Worm (Caenorhabditis elegans) whole organism, L4 larva: Measurements from ENCODE around the gene F33H12.7.
A peak's percentile ranks its signal among the peaks of the same experiment; 100 is the strongest.

Experiments used
- F26F4.8 ChIP-seq: fragments of 200-800 bp; sonication (Bioruptor generic); conservative IDR thresholded peaks from 2 replicates; pipeline ENCODE4 v1.3.6; 2022; ENCODE audit warnings: missing genetic modification characterization, missing compliant biosample characterization
- F44E2.7 ChIP-seq: fragments of 200-800 bp; sonication (Bioruptor generic); IDR thresholded peaks from 2 replicates; pipeline ENCODE4 v2.1.2; 2022; ENCODE audit warnings: missing genetic modification characterization, missing compliant biosample characterization
- Y5F2A.4 ChIP-seq: fragments of 200-800 bp; sonication (Bioruptor generic); optimal IDR thresholded peaks from 2 replicates; lab custom pipeline; 2018; ENCODE audit warnings: mild to moderate bottlenecking, missing genetic modification characterization, missing compliant biosample characterization
- aha-1 ChIP-seq: fragments of 150-350 bp; peaks from one replicate; lab custom pipeline; 2014; ENCODE audit warnings: missing biosample characterization, missing genetic modification characterization
- ceh-20 ChIP-seq: fragments of 200-800 bp; sonication (Bioruptor generic); IDR thresholded peaks from 2 replicates; pipeline ENCODE4 v1.3.6; 2022; ENCODE audit warnings: missing genetic modification reagents, missing genetic modification characterization, missing compliant biosample characterization
- ceh-28 ChIP-seq: fragments of 150-350 bp; optimal IDR thresholded peaks from 2 replicates; lab custom pipeline; 2014; ENCODE audit warnings: missing biosample characterization, missing genetic modification reagents, missing genetic modification characterization
- ces-1 ChIP-seq: fragments of 150-350 bp; sonication (generic microtip); optimal IDR thresholded peaks from 4 replicates; lab custom pipeline; 2014; ENCODE audit warnings: missing biosample characterization, missing genetic modification reagents, missing genetic modification characterization
- daf-19 ChIP-seq: fragments of 200-800 bp; sonication (Bioruptor generic); conservative IDR thresholded peaks from 2 replicates; pipeline ENCODE4 v1.3.6; 2022; ENCODE audit warnings: missing genetic modification characterization, missing compliant biosample characterization
- daf-8 ChIP-seq: fragments of 200-800 bp; sonication (Bioruptor generic); IDR thresholded peaks from 2 replicates; pipeline ENCODE4 v1.3.6; 2022; ENCODE audit warnings: missing genetic modification characterization, missing compliant biosample characterization
- dmd-8 ChIP-seq: fragments of 200-800 bp; sonication (Bioruptor generic); IDR thresholded peaks from 2 replicates; pipeline ENCODE4 v1.3.6; 2022; ENCODE audit warnings: missing genetic modification characterization, missing compliant biosample characterization
- dmd-9 ChIP-seq: fragments of 200-800 bp; sonication (Bioruptor generic); IDR thresholded peaks from 2 replicates; pipeline ENCODE4 v1.3.6; 2022; ENCODE audit warnings: missing genetic modification reagents, missing genetic modification characterization, missing compliant biosample characterization
- dpl-1 ChIP-seq: fragments of 150-350 bp; optimal IDR thresholded peaks from 2 replicates; lab custom pipeline; 2014; ENCODE audit warnings: missing biosample characterization, missing genetic modification reagents, missing genetic modification characterization
- dve-1 ChIP-seq: sonication (generic microtip); optimal IDR thresholded peaks from 2 replicates; lab custom pipeline; 2017; ENCODE audit warnings: antibody characterized with exemption, mild to moderate bottlenecking, missing genetic modification characterization, missing compliant biosample characterization; ENCODE audit not compliant: insufficient read depth
- egl-43 ChIP-seq: fragments of 200-800 bp; sonication (Bioruptor generic); IDR thresholded peaks from 2 replicates; pipeline ENCODE4 v1.3.6; 2022; ENCODE audit warnings: missing genetic modification reagents, missing genetic modification characterization, missing compliant biosample characterization
- fkh-10 ChIP-seq: fragments of 150-350 bp; optimal IDR thresholded peaks from 2 replicates; lab custom pipeline; 2014; ENCODE audit warnings: missing biosample characterization, missing genetic modification reagents, missing genetic modification characterization
- hif-1 ChIP-seq, 2 experiments: sonication (generic microtip); optimal IDR thresholded peaks; 2 replicates each; lab custom pipeline; 2016 to 2017; ENCODE audit warnings: missing compliant biosample characterization in 2 of 2, missing genetic modification characterization in 2 of 2, missing genetic modification reagents in 2 of 2, missing genotype in 2 of 2, mild to moderate bottlenecking in 1 of 2
- hlh-11 ChIP-seq: fragments of 200-800 bp; sonication (Bioruptor generic); optimal IDR thresholded peaks from 2 replicates; lab custom pipeline; 2018; ENCODE audit warnings: mild to moderate bottlenecking, missing genetic modification characterization, missing compliant biosample characterization
- lin-13 ChIP-seq: fragments of 150-350 bp; optimal IDR thresholded peaks from 2 replicates; lab custom pipeline; 2014; ENCODE audit warnings: missing biosample characterization, missing genetic modification reagents, missing genetic modification characterization
- lin-15B ChIP-seq: fragments of 150-350 bp; sonication (generic microtip); optimal IDR thresholded peaks from 3 replicates; lab custom pipeline; 2014; ENCODE audit warnings: missing biosample characterization, missing genetic modification characterization
- lin-29 ChIP-seq: fragments of 200-800 bp; sonication (Bioruptor generic); IDR thresholded peaks from 2 replicates; pipeline ENCODE4 v1.3.6; 2022; ENCODE audit warnings: missing genetic modification reagents, missing genetic modification characterization, missing compliant biosample characterization
- lin-38 ChIP-seq: fragments of 200-800 bp; sonication (Bioruptor generic); IDR thresholded peaks from 2 replicates; pipeline ENCODE4 v1.3.6; 2022; ENCODE audit warnings: missing genetic modification reagents, missing genetic modification characterization, missing compliant biosample characterization
- madf-5 ChIP-seq, 2 experiments: fragments of 200-800 bp; sonication (Bioruptor generic); IDR thresholded peaks; 2 replicates each; pipeline ENCODE4 v1.3.6; 2022; ENCODE audit warnings: missing compliant biosample characterization in 2 of 2, missing genetic modification characterization in 2 of 2
- madf-9 ChIP-seq: fragments of 200-800 bp; sonication (Bioruptor generic); conservative IDR thresholded peaks from 2 replicates; pipeline ENCODE4 v1.3.6; 2022; ENCODE audit warnings: missing genetic modification reagents, missing genetic modification characterization, missing compliant biosample characterization
- mdl-1 ChIP-seq, 2 experiments: fragments of 150-350 bp in 1 of 2; sonication (generic microtip) in 1 of 2; optimal IDR thresholded peaks; 2 replicates each; lab custom pipeline; 2014 to 2017; ENCODE audit warnings: missing biosample characterization in 2 of 2, missing genetic modification characterization in 2 of 2
- mdt-29 ChIP-seq: fragments of 200-800 bp; sonication (Bioruptor generic); IDR thresholded peaks from 2 replicates; pipeline ENCODE4 v1.3.6; 2022; ENCODE audit warnings: missing genetic modification reagents, missing genetic modification characterization, missing compliant biosample characterization
- nhr-11 ChIP-seq: fragments of 150-350 bp; optimal IDR thresholded peaks from 2 replicates; lab custom pipeline; 2014; ENCODE audit warnings: missing biosample characterization, missing genetic modification characterization
- nhr-111 ChIP-seq: fragments of 200-800 bp; sonication (Bioruptor generic); optimal IDR thresholded peaks from 2 replicates; lab custom pipeline; 2018; ENCODE audit warnings: mild to moderate bottlenecking, missing genetic modification characterization, missing compliant biosample characterization
- nhr-237 ChIP-seq: sonication (generic microtip); optimal IDR thresholded peaks from 2 replicates; lab custom pipeline; 2017; ENCODE audit warnings: missing biosample characterization, missing genetic modification characterization
- nhr-42 ChIP-seq: fragments of 200-800 bp; sonication (Bioruptor generic); IDR thresholded peaks from 2 replicates; pipeline ENCODE4 v1.3.6; 2022; ENCODE audit warnings: missing genetic modification characterization, missing compliant biosample characterization
- nhr-48 ChIP-seq: sonication (generic microtip); optimal IDR thresholded peaks from 2 replicates; lab custom pipeline; 2016; ENCODE audit warnings: mild to moderate bottlenecking, missing genetic modification characterization, missing compliant biosample characterization
- pha-4 ChIP-seq, 2 experiments: fragments of 150-350 bp in 1 of 2; fragments of 200-800 bp in 1 of 2; sonication (Bioruptor generic) in 1 of 2; IDR thresholded peaks in 1 of 2; optimal IDR thresholded peaks in 1 of 2; 2 replicates each; pipeline versions ENCODE4 v1.3.6 to Lab custom; 2014 to 2022; ENCODE audit warnings: missing genetic modification characterization in 2 of 2, missing genetic modification reagents in 2 of 2, missing biosample characterization in 1 of 2, missing compliant biosample characterization in 1 of 2
- pqm-1 ChIP-seq: sonication (generic microtip); optimal IDR thresholded peaks from 2 replicates; lab custom pipeline; 2017; ENCODE audit warnings: missing biosample characterization, missing genetic modification characterization
- saeg-2 ChIP-seq: fragments of 200-800 bp; sonication (Bioruptor generic); IDR thresholded peaks from 2 replicates; pipeline ENCODE4 v1.3.6; 2022; ENCODE audit warnings: missing genetic modification reagents, missing genetic modification characterization, missing compliant biosample characterization
- set-16 ChIP-seq: fragments of 200-800 bp; sonication (Bioruptor generic); IDR thresholded peaks from 2 replicates; pipeline ENCODE4 v1.3.6; 2022; ENCODE audit warnings: missing genetic modification reagents, missing genetic modification characterization, missing compliant biosample characterization
- tra-1 ChIP-seq: fragments of 200-800 bp; sonication (Bioruptor generic); IDR thresholded peaks from 2 replicates; pipeline ENCODE4 v1.3.6; 2022; ENCODE audit warnings: missing genetic modification reagents, missing genetic modification characterization, missing compliant biosample characterization
- unc-62 ChIP-seq, 3 experiments: fragments of 150-350 bp in 1 of 3; sonication (generic microtip); optimal IDR thresholded peaks in 2 of 3; peaks in 1 of 3; 1 replicate in 1 of 3; 2 replicates in 2 of 3; lab custom pipeline; 2014 to 2017; ENCODE audit warnings: missing biosample characterization in 3 of 3, missing genetic modification characterization in 3 of 3, missing genetic modification reagents in 3 of 3, missing genotype in 1 of 3
- vab-7 ChIP-seq: fragments of 200-800 bp; sonication (Bioruptor generic); IDR thresholded peaks from 2 replicates; pipeline ENCODE4 v1.3.6; 2022; ENCODE audit warnings: missing genetic modification reagents, missing genetic modification characterization, missing compliant biosample characterization
- zfp-2 ChIP-seq: sonication (generic microtip); optimal IDR thresholded peaks from 2 replicates; lab custom pipeline; 2016; ENCODE audit warnings: mild to moderate bottlenecking, missing genetic modification characterization, missing compliant biosample characterization
- zip-11 ChIP-seq: fragments of 200-800 bp; sonication (Bioruptor generic); IDR thresholded peaks from 2 replicates; pipeline ENCODE4 v1.3.6; 2022; ENCODE audit warnings: missing genetic modification characterization, missing compliant biosample characterization

Gene F33H12.7

ce11 chrII:2629270-2629669, 42.6 kb upstream of the F33H12.7 start, which contains the start of gene sri-37:
TSS of gene sri-37 (plus strand) at chrII:2629570.
- TF ChIP-seq nhr-237 (tag; lab: Kevin White, UChicago) (no peak), nhr-111 (GFP tag; lab: Kevin White, UChicago) (no peak), dpl-1 (GFP tag; lab: Kevin White, UChicago) (no peak)

DNA sequence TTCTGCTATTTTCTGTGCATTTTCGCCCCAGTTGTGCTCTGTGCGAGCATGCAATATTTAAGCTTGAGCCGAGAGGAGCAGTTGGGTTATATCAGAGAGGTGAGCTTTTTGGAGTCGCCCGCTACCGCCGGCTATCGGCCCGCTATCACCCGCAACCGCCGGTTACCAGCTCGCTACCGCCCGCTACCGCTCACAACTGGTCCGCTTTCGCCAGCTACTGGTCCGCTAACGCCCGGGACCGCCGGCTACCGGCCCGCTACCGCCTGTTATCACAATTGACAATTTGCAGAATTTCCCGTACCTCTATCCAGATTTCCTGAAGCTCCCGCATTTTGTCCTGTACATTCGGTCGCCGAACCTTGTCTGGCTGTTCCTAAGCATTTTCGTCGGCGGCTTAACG, 41.7 kb upstream of the F33H12.7 start:
- TF ChIP-seq set-16 (GFP tag; lab: Robert Waterston, UW) (peak; percentile 91), egl-43 (GFP tag; lab: Robert Waterston, UW) (peak; percentile 67; the same call in 1 of the 2 replicates), F26F4.8 (GFP tag; lab: Robert Waterston, UW) (0 out of 2 replicates have a peak, but pooled peaks have one; percentile 26), daf-8 (GFP tag; lab: Robert Waterston, UW) (no peak)

DNA sequence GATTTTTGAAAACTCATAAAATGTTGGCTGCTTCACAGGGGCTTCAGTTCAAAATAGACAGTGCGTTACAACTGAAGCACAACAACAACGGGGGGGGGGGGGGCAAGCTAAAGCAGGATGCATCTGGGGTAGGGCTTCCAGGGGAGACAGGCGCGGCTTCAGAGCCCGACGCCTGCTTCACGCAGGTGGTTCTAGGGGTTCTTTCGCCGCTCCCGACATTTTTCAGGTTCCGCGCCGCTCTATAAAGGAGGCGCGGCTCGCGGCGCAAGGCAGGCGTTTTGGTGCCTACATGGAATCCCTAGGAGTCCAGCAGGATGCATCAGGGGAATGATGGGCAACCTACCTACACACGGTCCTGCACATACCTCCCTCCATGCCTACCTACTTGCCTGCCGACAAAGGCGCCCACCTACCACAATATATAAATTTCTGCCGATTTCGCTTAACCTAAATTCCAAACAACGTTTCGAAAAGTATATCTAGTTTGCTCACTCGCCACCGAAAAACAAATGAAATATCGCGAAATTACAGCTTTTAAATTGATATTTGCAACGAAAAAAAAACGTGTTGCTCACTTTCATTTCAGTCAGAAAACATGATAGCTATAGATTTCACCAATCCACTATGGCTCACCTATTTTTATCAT, 40.6 kb upstream of the F33H12.7 start, which contains the start of gene sri-71:
Gene sri-71 (plus strand): TSS at position 596 of the 646 bp plus-strand sequence.
- TF ChIP-seq set-16 (GFP tag; lab: Robert Waterston, UW) (peak; percentile 93), tra-1 (GFP tag; lab: Robert Waterston, UW) (no peak), egl-43 (GFP tag; lab: Robert Waterston, UW) (peak; percentile 65; the same call in 1 of the 2 replicates), aha-1 (peak; percentile 10)
- TF ChIP-seq, all 104 proteins: peak for 3

DNA sequence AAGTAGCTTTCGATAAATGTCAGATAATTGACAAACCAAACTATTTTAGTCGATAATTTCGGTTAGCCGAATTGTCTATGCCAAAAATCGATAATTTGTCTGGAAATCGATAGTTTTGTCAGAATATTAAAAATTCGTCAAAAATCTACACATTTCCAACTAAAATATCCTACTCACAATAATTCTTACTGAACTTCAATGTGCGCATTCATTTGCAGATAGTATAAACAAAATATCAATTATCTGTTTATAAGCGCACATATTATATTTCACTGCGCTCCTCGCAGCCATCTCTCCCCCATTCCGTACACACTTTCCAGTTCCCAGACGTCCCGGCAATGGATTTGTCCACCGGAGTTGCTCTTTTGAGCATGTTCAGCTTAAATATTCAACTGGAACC, 38.1 kb upstream of the F33H12.7 start, which contains the start of gene lgc-28:
Gene lgc-28 (plus strand): TSS at position 301 of the 400 bp plus-strand sequence.
- TF ChIP-seq nhr-48 (tag; lab: Kevin White, UChicago) (no peak), vab-7 (no peak), madf-5 (GFP tag; IDR thresholded peaks at IDR 0.05; lab: Robert Waterston, UW) (no peak), mdt-29 (no peak), saeg-2 (GFP tag; lab: Robert Waterston, UW) (no peak), zip-11 (GFP tag; lab: Robert Waterston, UW) (no peak), dve-1 (tag; lab: Kevin White, UChicago) (no peak), lin-29 (GFP tag; lab: Robert Waterston, UW) (no peak), pha-4 (GFP tag; IDR thresholded peaks at IDR 0.05; lab: Robert Waterston, UW) (no peak), pha-4 (tag; optimal IDR thresholded peaks at IDR 0.05; lab: Kevin White, UChicago) (no peak), nhr-11 (tag; lab: Kevin White, UChicago) (no peak), dmd-9 (no peak), ces-1 (GFP tag; lab: Kevin White, UChicago) (no peak), Y5F2A.4 (GFP tag; lab: Kevin White, UChicago) (no peak), lin-13 (GFP tag; lab: Kevin White, UChicago) (no peak), F44E2.7 (GFP tag; lab: Robert Waterston, UW) (no peak), nhr-42 (GFP tag; lab: Robert Waterston, UW) (no peak), fkh-10 (GFP tag; lab: Kevin White, UChicago) (no peak), madf-9 (GFP tag; lab: Robert Waterston, UW) (no peak), nhr-237 (tag; lab: Kevin White, UChicago) (no peak), ceh-28 (tag; lab: Kevin White, UChicago) (no peak)

- peak; percentile 61 for TF ChIP-seq ceh-28 (tag; lab: Kevin White, UChicago)
Measured at ce11 chrII:2622936-2623452, 36.3 kb upstream of the F33H12.7 start, which contains the start of gene D2062.4. TSS of gene D2062.4 (plus strand) at chrII:2623402.

DNA sequence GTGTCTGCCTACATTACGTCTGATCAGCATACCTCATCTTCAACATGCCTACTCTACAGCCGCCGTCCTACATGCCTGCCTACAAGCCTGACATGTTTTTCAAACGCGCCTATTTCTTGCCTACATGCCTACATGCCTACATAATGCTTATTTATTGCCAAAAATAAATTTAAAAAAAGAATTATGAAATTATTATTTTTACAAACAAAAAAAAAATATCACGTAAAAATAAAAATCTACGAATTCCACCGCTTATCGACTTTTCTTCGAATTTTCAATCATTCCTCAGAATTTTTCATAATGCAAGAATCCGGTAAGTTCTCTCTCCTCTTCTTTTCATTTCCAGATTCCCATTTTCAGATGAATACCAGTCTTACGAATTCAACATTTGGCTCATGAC, 35.8 kb upstream of the F33H12.7 start, which contains the start of gene D2062.5:
Gene D2062.5 (plus strand): TSS at position 301 of the 400 bp plus-strand sequence.
- no peak for TF ChIP-seq mdl-1 (tag; optimal IDR thresholded peaks at IDR 0.05; lab: Kevin White, UChicago)
- TF ChIP-seq pqm-1 (tag; lab: Kevin White, UChicago), result no peak
- no peak for TF ChIP-seq hif-1 (tag; optimal IDR thresholded peaks at IDR 0.05; lab: Kevin White, UChicago)
- TF ChIP-seq hlh-11 (tag; lab: Kevin White, UChicago), result no peak
- TF ChIP-seq zfp-2 (tag; lab: Kevin White, UChicago), result no peak
- TF ChIP-seq madf-9 (GFP tag; lab: Robert Waterston, UW), result no peak
- TF ChIP-seq zip-11 (GFP tag; lab: Robert Waterston, UW), result no peak
- TF ChIP-seq lin-15B (tag; lab: Kevin White, UChicago), result no peak
- TF ChIP-seq dmd-8, result no peak
- no peak for TF ChIP-seq lin-38 (GFP tag; lab: Robert Waterston, UW)
- no peak for TF ChIP-seq daf-19 (GFP tag; lab: Robert Waterston, UW)
- TF ChIP-seq unc-62 (GFP tag; optimal IDR thresholded peaks at IDR 0.05 in 1 of 2; lab: Kevin White, UChicago), result no peak
- no peak for TF ChIP-seq unc-62 (tag; optimal IDR thresholded peaks at IDR 0.05; lab: Kevin White, UChicago)
- no peak for TF ChIP-seq ceh-20 (GFP tag; lab: Robert Waterston, UW)
